Worm (Caenorhabditis elegans) whole organism, L4 larva: ENCODE results near the gene kreg-1.

Experiments
- F10B5.3 ChIP-seq: sonication (generic microtip); optimal IDR thresholded peaks from 2 replicates; lab custom pipeline; 2016; ENCODE audit warnings: mild to moderate bottlenecking, missing genetic modification characterization, missing compliant biosample characterization
- T20F7.1 ChIP-seq: fragments of 200-800 bp; sonication (Bioruptor generic); optimal IDR thresholded peaks from 2 replicates; lab custom pipeline; 2018; ENCODE audit warnings: mild to moderate bottlenecking, missing genetic modification characterization, missing compliant biosample characterization
- T26A8.4 ChIP-seq: fragments of 200-800 bp; sonication (Bioruptor generic); IDR thresholded peaks from 2 replicates; pipeline ENCODE4 v1.3.6; 2022; ENCODE audit warnings: missing genetic modification characterization, missing compliant biosample characterization
- Y75B8A.6 ChIP-seq: fragments of 200-800 bp; sonication (Bioruptor generic); IDR thresholded peaks from 2 replicates; pipeline ENCODE4 v1.3.6; 2022; ENCODE audit warnings: missing genetic modification reagents, missing genetic modification characterization, missing compliant biosample characterization
- ZK337.2 ChIP-seq: fragments of 200-800 bp; sonication (Bioruptor generic); IDR thresholded peaks from 2 replicates; pipeline ENCODE4 v1.3.6; 2022; ENCODE audit warnings: missing genetic modification reagents, missing genetic modification characterization, missing compliant biosample characterization
- aha-1 ChIP-seq: fragments of 150-350 bp; peaks from one replicate; lab custom pipeline; 2014; ENCODE audit warnings: missing biosample characterization, missing genetic modification characterization
- ceh-82 ChIP-seq: sonication (generic microtip); optimal IDR thresholded peaks from 2 replicates; lab custom pipeline; 2017; ENCODE audit warnings: missing biosample characterization, missing genetic modification characterization
- ces-1 ChIP-seq: fragments of 150-350 bp; sonication (generic microtip); optimal IDR thresholded peaks from 4 replicates; lab custom pipeline; 2014; ENCODE audit warnings: missing biosample characterization, missing genetic modification reagents, missing genetic modification characterization
- cey-2 ChIP-seq: sonication (generic microtip); optimal IDR thresholded peaks from 3 replicates; lab custom pipeline; 2017; ENCODE audit warnings: missing genetic modification characterization, mild to moderate bottlenecking, missing compliant biosample characterization, antibody characterized with exemption, borderline replicate concordance; ENCODE audit not compliant: insufficient read depth
- daf-16 ChIP-seq, 3 experiments: sonication (generic microtip); optimal IDR thresholded peaks; 2 replicates each; lab custom pipeline; 2016 to 2017; ENCODE audit warnings: missing genetic modification characterization in 3 of 3, missing genetic modification reagents in 3 of 3, mild to moderate bottlenecking in 2 of 3, missing compliant biosample characterization in 2 of 3, missing biosample characterization in 1 of 3, moderate library complexity in 1 of 3
- dmd-6 ChIP-seq: fragments of 200-800 bp; sonication (Bioruptor generic); IDR thresholded peaks from 2 replicates; pipeline ENCODE4 v1.3.6; 2022; ENCODE audit warnings: missing genetic modification reagents, missing genetic modification characterization, missing compliant biosample characterization
- dmd-8 ChIP-seq: fragments of 200-800 bp; sonication (Bioruptor generic); IDR thresholded peaks from 2 replicates; pipeline ENCODE4 v1.3.6; 2022; ENCODE audit warnings: missing genetic modification characterization, missing compliant biosample characterization
- duxl-1 ChIP-seq: sonication (generic microtip); optimal IDR thresholded peaks from 2 replicates; lab custom pipeline; 2016; ENCODE audit warnings: mild to moderate bottlenecking, missing genetic modification characterization, moderate library complexity, missing compliant biosample characterization; ENCODE audit not compliant: poor library complexity
- dve-1 ChIP-seq: sonication (generic microtip); optimal IDR thresholded peaks from 2 replicates; lab custom pipeline; 2017; ENCODE audit warnings: antibody characterized with exemption, mild to moderate bottlenecking, missing genetic modification characterization, missing compliant biosample characterization; ENCODE audit not compliant: insufficient read depth
- fkh-10 ChIP-seq: fragments of 150-350 bp; optimal IDR thresholded peaks from 2 replicates; lab custom pipeline; 2014; ENCODE audit warnings: missing biosample characterization, missing genetic modification reagents, missing genetic modification characterization
- fos-1 ChIP-seq: fragments of 150-350 bp; optimal IDR thresholded peaks from 2 replicates; lab custom pipeline; 2014; ENCODE audit warnings: missing biosample characterization, missing genetic modification characterization
- lin-29 ChIP-seq: fragments of 200-800 bp; sonication (Bioruptor generic); IDR thresholded peaks from 2 replicates; pipeline ENCODE4 v1.3.6; 2022; ENCODE audit warnings: missing genetic modification reagents, missing genetic modification characterization, missing compliant biosample characterization
- lsy-2 ChIP-seq, 2 experiments: fragments of 150-350 bp in 1 of 2; sonication (generic microtip) in 1 of 2; optimal IDR thresholded peaks; 2 replicates each; lab custom pipeline; 2014 to 2017; ENCODE audit warnings: missing biosample characterization in 2 of 2, missing genetic modification characterization in 2 of 2
- madf-5 ChIP-seq, 2 experiments: fragments of 200-800 bp; sonication (Bioruptor generic); IDR thresholded peaks; 2 replicates each; pipeline ENCODE4 v1.3.6; 2022; ENCODE audit warnings: missing compliant biosample characterization in 2 of 2, missing genetic modification characterization in 2 of 2
- madf-9 ChIP-seq: fragments of 200-800 bp; sonication (Bioruptor generic); conservative IDR thresholded peaks from 2 replicates; pipeline ENCODE4 v1.3.6; 2022; ENCODE audit warnings: missing genetic modification reagents, missing genetic modification characterization, missing compliant biosample characterization
- mdl-1 ChIP-seq, 2 experiments: fragments of 150-350 bp in 1 of 2; sonication (generic microtip) in 1 of 2; optimal IDR thresholded peaks; 2 replicates each; lab custom pipeline; 2014 to 2017; ENCODE audit warnings: missing biosample characterization in 2 of 2, missing genetic modification characterization in 2 of 2
- mes-2 ChIP-seq: sonication (generic microtip); optimal IDR thresholded peaks from 2 replicates; lab custom pipeline; 2016; ENCODE audit warnings: missing genotype, mild to moderate bottlenecking, missing genetic modification characterization, missing compliant biosample characterization; ENCODE audit not compliant: poor library complexity, severe bottlenecking
- nhr-10 ChIP-seq: fragments of 150-350 bp; optimal IDR thresholded peaks from 2 replicates; lab custom pipeline; 2014; ENCODE audit warnings: missing biosample characterization, missing genetic modification characterization
- nhr-28 ChIP-seq: fragments of 150-350 bp; optimal IDR thresholded peaks from 2 replicates; lab custom pipeline; 2014; ENCODE audit warnings: missing biosample characterization, missing genetic modification characterization
- nhr-42 ChIP-seq: fragments of 200-800 bp; sonication (Bioruptor generic); IDR thresholded peaks from 2 replicates; pipeline ENCODE4 v1.3.6; 2022; ENCODE audit warnings: missing genetic modification characterization, missing compliant biosample characterization
- nhr-77 ChIP-seq: fragments of 150-350 bp; optimal IDR thresholded peaks from 2 replicates; lab custom pipeline; 2014; ENCODE audit warnings: missing biosample characterization, missing genetic modification characterization
- pha-4 ChIP-seq, 2 experiments: fragments of 150-350 bp in 1 of 2; fragments of 200-800 bp in 1 of 2; sonication (Bioruptor generic) in 1 of 2; IDR thresholded peaks in 1 of 2; optimal IDR thresholded peaks in 1 of 2; 2 replicates each; pipeline versions ENCODE4 v1.3.6 to Lab custom; 2014 to 2022; ENCODE audit warnings: missing genetic modification characterization in 2 of 2, missing genetic modification reagents in 2 of 2, missing biosample characterization in 1 of 2, missing compliant biosample characterization in 1 of 2
- php-3 ChIP-seq: fragments of 200-800 bp; sonication (Bioruptor generic); IDR thresholded peaks from 2 replicates; pipeline ENCODE4 v1.3.6; 2022; ENCODE audit warnings: missing genetic modification reagents, missing genetic modification characterization, missing compliant biosample characterization
- pqm-1 ChIP-seq: sonication (generic microtip); optimal IDR thresholded peaks from 2 replicates; lab custom pipeline; 2017; ENCODE audit warnings: missing biosample characterization, missing genetic modification characterization
- saeg-2 ChIP-seq: fragments of 200-800 bp; sonication (Bioruptor generic); IDR thresholded peaks from 2 replicates; pipeline ENCODE4 v1.3.6; 2022; ENCODE audit warnings: missing genetic modification reagents, missing genetic modification characterization, missing compliant biosample characterization
- unc-130 ChIP-seq: sonication (generic microtip); optimal IDR thresholded peaks from 2 replicates; lab custom pipeline; 2016; ENCODE audit warnings: missing genetic modification reagents, missing genetic modification characterization, missing compliant biosample characterization
- unc-62 ChIP-seq, 3 experiments: fragments of 150-350 bp in 1 of 3; sonication (generic microtip); optimal IDR thresholded peaks in 2 of 3; peaks in 1 of 3; 1 replicate in 1 of 3; 2 replicates in 2 of 3; lab custom pipeline; 2014 to 2017; ENCODE audit warnings: missing biosample characterization in 3 of 3, missing genetic modification characterization in 3 of 3, missing genetic modification reagents in 3 of 3, missing genotype in 1 of 3
- zip-11 ChIP-seq: fragments of 200-800 bp; sonication (Bioruptor generic); IDR thresholded peaks from 2 replicates; pipeline ENCODE4 v1.3.6; 2022; ENCODE audit warnings: missing genetic modification characterization, missing compliant biosample characterization
- zip-2 ChIP-seq: fragments of 150-350 bp; optimal IDR thresholded peaks from 2 replicates; lab custom pipeline; 2014; ENCODE audit warnings: missing biosample characterization, missing genetic modification characterization
- ztf-7 ChIP-seq: fragments of 150-350 bp; optimal IDR thresholded peaks from 2 replicates; lab custom pipeline; 2014; ENCODE audit warnings: missing biosample characterization, missing genetic modification characterization

The kreg-1 gene

DNA sequence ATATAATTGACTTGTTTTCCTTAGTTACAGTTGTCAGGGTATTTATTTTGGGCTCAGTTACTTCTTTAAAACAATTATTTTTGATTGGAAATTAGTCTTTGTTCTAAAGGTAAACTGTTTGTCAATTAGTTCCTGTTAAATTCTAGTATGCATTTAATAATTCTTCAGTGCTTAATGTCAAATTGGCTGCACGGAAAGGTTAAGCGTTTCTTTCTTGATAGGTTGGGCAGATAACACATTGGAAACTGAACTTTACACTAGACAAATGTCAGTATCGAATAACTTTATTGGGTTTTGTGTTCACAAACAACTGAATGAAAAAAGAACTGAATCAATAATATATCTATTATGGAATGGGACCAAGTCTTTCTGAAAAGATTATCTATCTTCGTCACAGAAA, 5.3 kb downstream of the kreg-1 start:
- TF ChIP-seq daf-16 (GFP tag; optimal IDR thresholded peaks at IDR 0.05; lab: Kevin White, UChicago): no peak
- peak; percentile 66 for TF ChIP-seq daf-16 (tag; optimal IDR thresholded peaks at IDR 0.05; lab: Kevin White, UChicago)
- no peak for TF ChIP-seq zip-2 (tag; lab: Kevin White, UChicago)
- no peak for TF ChIP-seq T20F7.1 (GFP tag; lab: Kevin White, UChicago)
- no peak for TF ChIP-seq madf-5 (GFP tag; IDR thresholded peaks at IDR 0.05; lab: Robert Waterston, UW)
- no peak for TF ChIP-seq ZK337.2 (GFP tag; lab: Robert Waterston, UW)
- TF ChIP-seq dve-1 (tag; lab: Kevin White, UChicago): peak; percentile 42
- no peak for TF ChIP-seq mes-2
- TF ChIP-seq nhr-42: no peak
- TF ChIP-seq lsy-2 (tag; optimal IDR thresholded peaks at IDR 0.05; lab: Kevin White, UChicago): no peak
- TF ChIP-seq php-3 (GFP tag; lab: Robert Waterston, UW): 0 out of 2 replicates have a peak, but pooled peaks have one; percentile 10
- no peak for TF ChIP-seq fkh-10 (GFP tag; lab: Kevin White, UChicago)
- no peak for TF ChIP-seq Y75B8A.6 (GFP tag; lab: Robert Waterston, UW)
- no peak for TF ChIP-seq cey-2 (tag; lab: Kevin White, UChicago)
- no peak for TF ChIP-seq lin-29
- peak; percentile 16 for TF ChIP-seq aha-1 (tag; lab: Kevin White, UChicago)
- no peak for TF ChIP-seq pqm-1 (tag; lab: Kevin White, UChicago)
- TF ChIP-seq ztf-7 (tag; lab: Kevin White, UChicago): no peak
- no peak for TF ChIP-seq saeg-2
- peak; percentile 42 for TF ChIP-seq dmd-6
- TF ChIP-seq nhr-10: no peak
- TF ChIP-seq F10B5.3: no peak
- no peak for TF ChIP-seq madf-9 (GFP tag; lab: Robert Waterston, UW)
- TF ChIP-seq mdl-1 (tag; optimal IDR thresholded peaks at IDR 0.05; lab: Kevin White, UChicago): no peak

- TF ChIP-seq zip-11 (no peak), ceh-82 (tag; lab: Kevin White, UChicago) (no peak), dve-1 (tag; lab: Kevin White, UChicago) (peak; percentile 13), dmd-8 (GFP tag; lab: Robert Waterston, UW) (no peak), unc-62 (GFP tag; optimal IDR thresholded peaks at IDR 0.05 in 1 of 2; lab: Kevin White, UChicago) (peak in 1 of 2 experiments; percentile 60), unc-62 (tag; optimal IDR thresholded peaks at IDR 0.05; lab: Kevin White, UChicago) (no peak), aha-1 (tag; lab: Kevin White, UChicago) (peak; percentile 25)
Measured at ce11 chrX:8716822-8717221, 7.3 kb downstream of the kreg-1 start, which contains the start of gene F53A9.7. TSS of gene F53A9.7 (minus strand) at chrX:8716922.

ce11 chrX:8718153-8718552, 8.6 kb downstream of the kreg-1 start:
- TF ChIP-seq madf-5 (GFP tag; IDR thresholded peaks at IDR 0.05; lab: Robert Waterston, UW) (no peak), daf-16 (GFP tag; optimal IDR thresholded peaks at IDR 0.05; lab: Kevin White, UChicago) (no peak), daf-16 (tag; optimal IDR thresholded peaks at IDR 0.05; lab: Kevin White, UChicago) (peak; percentile 71), nhr-28 (tag; lab: Kevin White, UChicago) (peak; percentile 42), T20F7.1 (GFP tag; lab: Kevin White, UChicago) (peak; percentile 34), mes-2 (no peak), ces-1 (no peak), unc-62 (GFP tag; optimal IDR thresholded peaks at IDR 0.05 in 1 of 2; lab: Kevin White, UChicago) (no peak), unc-62 (tag; optimal IDR thresholded peaks at IDR 0.05; lab: Kevin White, UChicago) (no peak), dve-1 (tag; lab: Kevin White, UChicago) (peak; percentile 69), mdl-1 (tag; optimal IDR thresholded peaks at IDR 0.05; lab: Kevin White, UChicago) (no peak), nhr-77 (peak; percentile 93), unc-130 (GFP tag; lab: Kevin White, UChicago) (no peak), php-3 (GFP tag; lab: Robert Waterston, UW) (peak; percentile 28; the same call in 1 of the 2 replicates), fos-1 (tag; lab: Kevin White, UChicago) (peak; percentile 20), T26A8.4 (GFP tag; lab: Robert Waterston, UW) (0 out of 2 replicates have a peak, but pooled peaks have one; percentile 10), pha-4 (GFP tag; IDR thresholded peaks at IDR 0.05; lab: Robert Waterston, UW) (0 out of 2 replicates have a peak, but pooled peaks have one; percentile 13), pha-4 (tag; optimal IDR thresholded peaks at IDR 0.05; lab: Kevin White, UChicago) (no peak), duxl-1 (no peak)
